Worm (Caenorhabditis elegans): Measurements from ENCODE around the gene smex-2.
A peak's percentile ranks its signal among the peaks of the same experiment; 100 is the strongest.
"Not testable (repeated sequence)": the region's sequence is repeated elsewhere in the genome, so short reads cannot be mapped to it uniquely, and the experiment has no call there.

ce11 chrX:2057828-2058418 lies 18.7 kb upstream of the smex-2 start:
- TF ChIP-seq F52B5.7, snpc-3.4 (tag; optimal IDR thresholded peaks at IDR 0.05): not testable (repeated sequence)
- TF ChIP-seq ztf-28 (GFP tag; IDR thresholded peaks at IDR 0.05) (peak; percentile 88), bed-2 (GFP tag; IDR thresholded peaks at IDR 0.05) (0 out of 2 replicates have a peak, but pooled peaks have one; percentile 57), egl-18 (GFP tag; IDR thresholded peaks at IDR 0.05) (peak; percentile 96), Y53F4B.3 (GFP tag; IDR thresholded peaks at IDR 0.05) (peak; percentile 97)
